Worm (Caenorhabditis elegans) whole organism, late embryonic: ENCODE results near the gene emb-1.

Experiments
- ama-1 ChIP-seq: fragments of 150-350 bp; optimal IDR thresholded peaks from 2 replicates; lab custom pipeline; 2014
- ceh-2 ChIP-seq: sonication (generic microtip); optimal IDR thresholded peaks from 2 replicates; lab custom pipeline; 2016; ENCODE audit warnings: missing genotype, missing genetic modification characterization, missing compliant biosample characterization
- ceh-34 ChIP-seq: sonication (generic microtip); optimal IDR thresholded peaks from 2 replicates; lab custom pipeline; 2016; ENCODE audit warnings: mild to moderate bottlenecking, missing genetic modification characterization, missing compliant biosample characterization
- ceh-45 ChIP-seq: fragments of 200-800 bp; sonication (Bioruptor generic); IDR thresholded peaks from 2 replicates; pipeline ENCODE4 v1.3.6; 2022; ENCODE audit warnings: missing genetic modification reagents, missing genetic modification characterization, missing compliant biosample characterization
- hlh-13 ChIP-seq: fragments of 200-800 bp; sonication (Bioruptor generic); optimal IDR thresholded peaks from 2 replicates; lab custom pipeline; 2018; ENCODE audit warnings: mild to moderate bottlenecking, missing genetic modification characterization, missing compliant biosample characterization
- nhr-11 ChIP-seq: fragments of 150-350 bp; optimal IDR thresholded peaks from 2 replicates; lab custom pipeline; 2014; ENCODE audit warnings: missing biosample characterization, missing genetic modification characterization
- pha-4 ChIP-seq: fragments of 150-350 bp; optimal IDR thresholded peaks from 2 replicates; lab custom pipeline; 2018; ENCODE audit warnings: missing biosample characterization, missing genetic modification reagents, missing genetic modification characterization
- pqm-1 ChIP-seq: sonication (generic microtip); optimal IDR thresholded peaks from 2 replicates; lab custom pipeline; 2016; ENCODE audit warnings: missing genetic modification characterization, missing compliant biosample characterization
- tbx-2 ChIP-seq: sonication (generic microtip); optimal IDR thresholded peaks from 2 replicates; lab custom pipeline; 2016; ENCODE audit warnings: missing genetic modification characterization, missing compliant biosample characterization

- TF ChIP-seq pha-4 (tag; lab: Kevin White, UChicago) (no peak), ceh-34 (tag; lab: Kevin White, UChicago) (no peak), pqm-1 (no peak), hlh-13 (GFP tag; lab: Kevin White, UChicago) (no peak), tbx-2 (tag; lab: Kevin White, UChicago) (no peak), nhr-11 (tag; lab: Kevin White, UChicago) (no peak), ceh-2 (tag; lab: Kevin White, UChicago) (no peak), ama-1 (lab: Kevin White, UChicago) (no peak), ceh-45 (GFP tag; lab: Robert Waterston, UW) (no peak)
Measured at ce11 chrIII:5165745-5166144, 7.5 kb upstream of the emb-1 start.
